Worm (Caenorhabditis elegans) whole organism, late embryonic: ENCODE results near the gene nhr-253.
A peak's percentile ranks its signal among the peaks of the same experiment; 100 is the strongest.

Experiments
- C08G9.2 ChIP-seq: sonication (generic microtip); optimal IDR thresholded peaks from 2 replicates; lab custom pipeline; 2016; ENCODE audit warnings: mild to moderate bottlenecking, missing genetic modification characterization, moderate library complexity, missing compliant biosample characterization
- C38D4.7 ChIP-seq: fragments of 200-800 bp; sonication (Bioruptor generic); optimal IDR thresholded peaks from 2 replicates; lab custom pipeline; 2018; ENCODE audit warnings: mild to moderate bottlenecking, missing genetic modification characterization, moderate library complexity, missing compliant biosample characterization
- T23F11.4 ChIP-seq: fragments of 200-800 bp; sonication (Bioruptor generic); optimal IDR thresholded peaks from 2 replicates; lab custom pipeline; 2018; ENCODE audit warnings: mild to moderate bottlenecking, missing genetic modification characterization, missing compliant biosample characterization
- ceh-18 ChIP-seq: sonication (generic microtip); optimal IDR thresholded peaks from 2 replicates; lab custom pipeline; 2016; ENCODE audit warnings: missing genetic modification characterization, missing compliant biosample characterization
- ceh-19 ChIP-seq: fragments of 200-800 bp; sonication (Bioruptor generic); optimal IDR thresholded peaks from 2 replicates; lab custom pipeline; 2018; ENCODE audit warnings: mild to moderate bottlenecking, missing genetic modification characterization, missing compliant biosample characterization
- ceh-31 ChIP-seq: sonication (generic microtip); optimal IDR thresholded peaks from 2 replicates; lab custom pipeline; 2016; ENCODE audit warnings: missing genetic modification characterization, missing compliant biosample characterization
- ceh-9 ChIP-seq: sonication (generic microtip); optimal IDR thresholded peaks from 2 replicates; lab custom pipeline; 2016; ENCODE audit warnings: mild to moderate bottlenecking, missing genetic modification characterization, inconsistent platforms, missing compliant biosample characterization
- dmd-4 ChIP-seq: sonication (generic microtip); optimal IDR thresholded peaks from 2 replicates; lab custom pipeline; 2016; ENCODE audit warnings: borderline replicate concordance, missing genetic modification characterization, missing compliant biosample characterization
- elt-2 ChIP-seq: sonication (generic microtip); optimal IDR thresholded peaks from 2 replicates; lab custom pipeline; 2016; ENCODE audit warnings: missing genetic modification reagents, missing genetic modification characterization, missing compliant biosample characterization
- fax-1 ChIP-seq: sonication (generic microtip); optimal IDR thresholded peaks from 2 replicates; lab custom pipeline; 2016; ENCODE audit warnings: missing genotype, missing genetic modification characterization, missing compliant biosample characterization
- gmeb-2 ChIP-seq: sonication (generic microtip); optimal IDR thresholded peaks from 2 replicates; lab custom pipeline; 2016; ENCODE audit warnings: missing genetic modification characterization, inconsistent platforms, missing compliant biosample characterization
- hlh-30 ChIP-seq: sonication (generic microtip); optimal IDR thresholded peaks from 2 replicates; lab custom pipeline; 2017; ENCODE audit warnings: antibody characterized with exemption, missing genetic modification characterization, missing compliant biosample characterization; ENCODE audit not compliant: insufficient read depth
- hlh-6 ChIP-seq: sonication (generic microtip); optimal IDR thresholded peaks from 2 replicates; lab custom pipeline; 2016; ENCODE audit warnings: missing genotype, missing genetic modification characterization, missing compliant biosample characterization
- nhr-11 ChIP-seq: fragments of 150-350 bp; optimal IDR thresholded peaks from 2 replicates; lab custom pipeline; 2014; ENCODE audit warnings: missing biosample characterization, missing genetic modification characterization
- nhr-232 ChIP-seq: sonication (generic microtip); optimal IDR thresholded peaks from 2 replicates; lab custom pipeline; 2016; ENCODE audit warnings: missing genetic modification characterization, missing compliant biosample characterization
- pag-3 ChIP-seq: sonication (generic microtip); optimal IDR thresholded peaks from 2 replicates; lab custom pipeline; 2016; ENCODE audit warnings: missing compliant biosample characterization, missing genetic modification characterization, borderline replicate concordance
- pax-1 ChIP-seq: fragments of 150-350 bp; optimal IDR thresholded peaks from 2 replicates; lab custom pipeline; 2014; ENCODE audit warnings: missing biosample characterization, missing genetic modification characterization
- ref-2 ChIP-seq: sonication (generic microtip); optimal IDR thresholded peaks from 2 replicates; lab custom pipeline; 2016; ENCODE audit warnings: missing genetic modification characterization, missing compliant biosample characterization
- sdc-2 ChIP-seq: sonication (generic microtip); optimal IDR thresholded peaks from 2 replicates; lab custom pipeline; 2016; ENCODE audit warnings: missing genotype, missing genetic modification characterization, missing compliant biosample characterization
- syd-9 ChIP-seq: sonication (generic microtip); optimal IDR thresholded peaks from 2 replicates; lab custom pipeline; 2016; ENCODE audit warnings: mild to moderate bottlenecking, missing genetic modification characterization, moderate library complexity, missing compliant biosample characterization
- tbx-2 ChIP-seq: sonication (generic microtip); optimal IDR thresholded peaks from 2 replicates; lab custom pipeline; 2016; ENCODE audit warnings: missing genetic modification characterization, missing compliant biosample characterization
- ttx-3 ChIP-seq: sonication (generic microtip); optimal IDR thresholded peaks from 2 replicates; lab custom pipeline; 2016; ENCODE audit warnings: missing genetic modification reagents, missing genetic modification characterization, missing compliant biosample characterization
- unc-3 ChIP-seq, 2 experiments: fragments of 200-800 bp in 1 of 2; sonication (Bioruptor generic) in 1 of 2; sonication (generic microtip) in 1 of 2; conservative IDR thresholded peaks in 1 of 2; optimal IDR thresholded peaks in 1 of 2; 2 replicates each; pipeline versions ENCODE4 v1.3.6 to Lab custom; 2016 to 2022; ENCODE audit warnings: missing compliant biosample characterization in 2 of 2, missing genetic modification characterization in 2 of 2, missing genetic modification reagents in 1 of 2
- ztf-16 ChIP-seq: sonication (generic microtip); optimal IDR thresholded peaks from 2 replicates; lab custom pipeline; 2017; ENCODE audit warnings: missing genetic modification characterization, missing compliant biosample characterization

The nhr-253 gene

DNA sequence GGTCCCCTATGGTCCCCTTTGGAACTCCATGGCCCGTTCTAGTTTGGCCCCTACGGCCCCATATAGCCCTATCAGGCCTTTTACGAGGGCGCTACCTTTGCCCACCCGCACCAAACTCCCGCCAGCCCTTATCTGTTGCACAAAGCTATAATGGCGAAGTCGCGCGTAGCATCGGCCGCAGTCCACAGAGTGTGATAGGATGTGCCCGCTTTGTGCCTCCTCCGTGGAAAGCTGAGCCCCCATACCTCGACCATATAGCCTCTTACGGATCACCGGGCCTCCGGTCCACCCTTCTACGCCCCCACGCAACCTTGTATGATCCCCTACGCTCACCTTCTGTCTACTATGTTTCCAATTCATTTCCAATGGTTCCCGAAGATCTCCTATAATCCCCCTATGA is 50.6 kb downstream of the nhr-253 start:
- TF ChIP-seq pax-1 (tag; lab: Kevin White, UChicago) (no peak), C08G9.2 (no peak), hlh-30 (tag; lab: Kevin White, UChicago) (no peak), elt-2 (tag; lab: Kevin White, UChicago) (no peak), ceh-31 (tag; lab: Kevin White, UChicago) (no peak), ttx-3 (tag; lab: Kevin White, UChicago) (no peak), syd-9 (no peak), ceh-19 (GFP tag; lab: Kevin White, UChicago) (no peak), fax-1 (tag; lab: Kevin White, UChicago) (no peak), hlh-6 (tag; lab: Kevin White, UChicago) (peak; percentile 18), nhr-232 (no peak), ref-2 (tag; lab: Kevin White, UChicago) (no peak), ztf-16 (no peak), ceh-9 (tag; lab: Kevin White, UChicago) (no peak), sdc-2 (tag; lab: Kevin White, UChicago) (peak; percentile 20), nhr-11 (no peak), ceh-18 (tag; lab: Kevin White, UChicago) (no peak), gmeb-2 (tag; lab: Kevin White, UChicago) (no peak), pag-3 (tag; lab: Kevin White, UChicago) (no peak), dmd-4 (peak; percentile 6), T23F11.4 (no peak), C38D4.7 (GFP tag; lab: Kevin White, UChicago) (no peak), unc-3 (GFP tag; conservative IDR thresholded peaks at IDR 0.05; lab: Robert Waterston, UW) (no peak), unc-3 (tag; optimal IDR thresholded peaks at IDR 0.05; lab: Kevin White, UChicago) (no peak), tbx-2 (tag; lab: Kevin White, UChicago) (no peak)
